Worm (Caenorhabditis elegans) whole organism, L2 larva: Measurements from ENCODE around the gene Y4C6A.3.

Experiments used
- ZK546.5 ChIP-seq: sonication (generic microtip); optimal IDR thresholded peaks from 2 replicates; lab custom pipeline; 2017; ENCODE audit warnings: missing biosample characterization, missing genetic modification characterization
- alr-1 ChIP-seq: fragments of 150-350 bp; optimal IDR thresholded peaks from 2 replicates; lab custom pipeline; 2014; ENCODE audit warnings: missing biosample characterization, missing genetic modification characterization
- ama-1 ChIP-seq: fragments of 150-350 bp; optimal IDR thresholded peaks from 2 replicates; lab custom pipeline; 2018; ENCODE audit warnings: inconsistent platforms
- egl-27 ChIP-seq: sonication (generic microtip); optimal IDR thresholded peaks from 3 replicates; lab custom pipeline; 2017; ENCODE audit warnings: missing biosample characterization, missing genetic modification reagents, missing genetic modification characterization
- elt-3 ChIP-seq: sonication (generic microtip); optimal IDR thresholded peaks from 2 replicates; lab custom pipeline; 2017; ENCODE audit warnings: missing biosample characterization, missing genetic modification characterization
- nhr-12 ChIP-seq: fragments of 150-350 bp; optimal IDR thresholded peaks from 2 replicates; lab custom pipeline; 2014; ENCODE audit warnings: missing biosample characterization, missing genetic modification characterization
- nhr-77 ChIP-seq: fragments of 150-350 bp; optimal IDR thresholded peaks from 2 replicates; lab custom pipeline; 2014; ENCODE audit warnings: missing biosample characterization, missing genetic modification characterization
- snpc-4 ChIP-seq: fragments of 150-350 bp; optimal IDR thresholded peaks from 2 replicates; lab custom pipeline; 2014; ENCODE audit warnings: missing biosample characterization, missing genetic modification characterization
- unc-62 ChIP-seq: fragments of 150-350 bp; optimal IDR thresholded peaks from 2 replicates; lab custom pipeline; 2014; ENCODE audit warnings: missing biosample characterization, missing genetic modification reagents, missing genetic modification characterization

- no peak for TF ChIP-seq ama-1 (lab: Kevin White, UChicago)
- TF ChIP-seq alr-1: no peak
- no peak for TF ChIP-seq nhr-12
- TF ChIP-seq ZK546.5 (tag; lab: Kevin White, UChicago): no peak
- TF ChIP-seq elt-3 (tag; lab: Kevin White, UChicago): no peak
- TF ChIP-seq nhr-77 (tag; lab: Kevin White, UChicago): no peak
- no peak for TF ChIP-seq unc-62 (GFP tag; lab: Kevin White, UChicago)
- no peak for TF ChIP-seq snpc-4 (tag; lab: Kevin White, UChicago)
- TF ChIP-seq egl-27: no peak
These were observed 50.6 kb downstream of the Y4C6A.3 start, which contains the start of gene ZK616.61 for ce11 chrIV:5405345-5405744.
